Fruit fly (Drosophila melanogaster) whole organism, wandering third instar larva: Measurements from ENCODE around the gene plx.

Experiments used
- Hnf4 ChIP-seq: fragments of 200-800 bp; sonication (Bioruptor generic); optimal IDR thresholded peaks from 2 replicates; lab custom pipeline; 2016; ENCODE audit warnings: missing biosample characterization, mild to moderate bottlenecking, missing genetic modification characterization
- Hr83 ChIP-seq: fragments of 200-300 bp; sonication (Bioruptor generic); optimal IDR thresholded peaks from 2 replicates; lab custom pipeline; 2016; ENCODE audit warnings: missing biosample characterization, mild to moderate bottlenecking, missing genetic modification characterization, moderate library complexity; ENCODE audit not compliant: poor library complexity, severe bottlenecking
- OdsH ChIP-seq: fragments of 200-800 bp; sonication (Bioruptor generic); optimal IDR thresholded peaks from 2 replicates; lab custom pipeline; 2016; ENCODE audit warnings: missing biosample characterization, mild to moderate bottlenecking, missing genetic modification characterization
- br ChIP-seq: fragments of 200-800 bp; sonication (Bioruptor generic); optimal IDR thresholded peaks from 2 replicates; lab custom pipeline; 2016; ENCODE audit warnings: missing biosample characterization, missing genetic modification characterization
- ey ChIP-seq: fragments of 200-800 bp; sonication (Bioruptor generic); optimal IDR thresholded peaks from 2 replicates; lab custom pipeline; 2016; ENCODE audit warnings: missing biosample characterization, missing genetic modification characterization
- h ChIP-seq: fragments of 200-800 bp; sonication (Bioruptor generic); optimal IDR thresholded peaks from 3 replicates; lab custom pipeline; 2016; ENCODE audit warnings: missing biosample characterization, mild to moderate bottlenecking, missing genetic modification characterization
- pan ChIP-seq: fragments of >200 bp; optimal IDR thresholded peaks from 2 replicates; lab custom pipeline; 2017
- psq ChIP-seq: fragments of 200-800 bp; sonication (Bioruptor generic); optimal IDR thresholded peaks from 3 replicates; lab custom pipeline; 2017; ENCODE audit warnings: missing biosample characterization, mild to moderate bottlenecking, missing genetic modification characterization, moderate library complexity

DNA sequence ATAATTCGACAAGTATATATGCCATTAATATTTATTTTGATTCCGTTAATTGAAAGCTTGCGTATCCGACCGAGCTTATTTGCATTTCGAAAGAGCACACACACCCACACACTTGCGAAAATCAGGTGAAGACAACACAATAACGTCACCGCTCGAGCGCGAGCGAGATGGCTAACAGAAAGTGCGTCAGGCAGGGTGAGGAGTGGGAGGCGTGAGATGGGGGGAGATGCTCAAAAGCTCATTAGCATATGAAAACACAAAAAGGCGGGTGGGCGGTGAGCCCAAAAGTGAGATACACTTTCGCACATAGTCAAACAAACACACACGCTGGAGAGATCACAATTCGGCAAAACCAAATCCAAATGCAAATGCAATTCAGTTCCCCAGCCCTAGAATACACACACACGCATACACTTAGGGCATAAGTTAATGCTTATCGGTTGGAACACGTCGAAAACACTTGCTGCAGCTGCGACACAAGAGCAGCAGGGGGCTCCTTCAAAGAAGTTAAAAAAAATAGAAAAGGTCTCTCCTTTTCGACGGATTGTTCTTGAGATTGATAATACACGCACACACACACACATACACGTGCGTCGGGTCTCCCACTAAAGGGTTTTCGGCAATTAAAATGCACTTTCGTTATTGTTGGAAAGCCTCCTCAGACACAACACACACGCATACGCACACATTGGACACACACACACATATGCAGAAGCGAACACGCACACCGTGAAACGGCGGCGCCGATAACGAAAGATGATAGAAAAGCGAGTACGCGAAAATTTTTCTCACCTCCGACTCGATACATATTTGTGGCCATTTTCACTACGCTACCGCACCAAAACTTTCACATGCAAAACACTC lies 37.7 kb upstream of the plx start:
- TF ChIP-seq h (peak; percentile 66), ey (peak; percentile 31), psq (no peak), pan (no peak), Hnf4 (GFP tag; lab: Kevin White, UChicago) (no peak), OdsH (peak; percentile 18), Hr83 (GFP tag; lab: Kevin White, UChicago) (no peak), br (GFP tag; lab: Kevin White, UChicago) (peak; percentile 49)
